Worm (Caenorhabditis elegans): ENCODE data around the gene gsp-2.

Gene gsp-2

ce11 chrIII:7298045-7298444 is 38.3 kb upstream of the gsp-2 start:
- TF ChIP-seq lin-13 (GFP tag; optimal IDR thresholded peaks at IDR 0.05): no peak
- TF ChIP-seq ama-1 (optimal IDR thresholded peaks at IDR 0.05): peak; percentile 78

ce11 chrIII:7299466-7299865 is 36.9 kb upstream of the gsp-2 start, which contains the start of the genes B0361.14 and B0361.9:
B0361.14 (minus strand) TSS chrIII:7299531.
B0361.9 (minus strand) TSS chrIII:7299631.
- peak in 1 of 2 experiments; percentile 14 for TF ChIP-seq mdl-1 (tag; optimal IDR thresholded peaks at IDR 0.05)
- peak; percentile 11 for TF ChIP-seq mxl-3 (GFP tag; optimal IDR thresholded peaks at IDR 0.05)
- TF ChIP-seq nhr-28 (tag; optimal IDR thresholded peaks at IDR 0.05): peak; percentile 27
- TF ChIP-seq fos-1 (tag; optimal IDR thresholded peaks at IDR 0.05): no peak
- peak; percentile 71 for TF ChIP-seq aha-1 (tag)
- TF ChIP-seq mes-2 (tag; optimal IDR thresholded peaks at IDR 0.05; ENCODE audit: poor library complexity, severe bottlenecking): peak; percentile 27
- TF ChIP-seq hmg-1.1 (GFP tag; IDR thresholded peaks at IDR 0.05): 0 out of 2 replicates have a peak, but pooled peaks have one; percentile 19
- TF ChIP-seq nhr-25 (tag; optimal IDR thresholded peaks at IDR 0.05; ENCODE audit: borderline replicate concordance, insufficient read depth): peak; percentile 80
- TF ChIP-seq lin-29 (GFP tag; IDR thresholded peaks at IDR 0.05): no peak
- TF ChIP-seq Y75B8A.6 (GFP tag; IDR thresholded peaks at IDR 0.05): no peak
- no peak for TF ChIP-seq unc-62 (GFP tag; optimal IDR thresholded peaks at IDR 0.05 in 1 of 2)
- no peak for TF ChIP-seq unc-62 (tag; optimal IDR thresholded peaks at IDR 0.05)
- no peak for TF ChIP-seq lir-3 (tag; optimal IDR thresholded peaks at IDR 0.05)

ce11 chrIII:7300169-7300568 is 36.2 kb upstream of the gsp-2 start:
- TF ChIP-seq nhr-28 (tag; optimal IDR thresholded peaks at IDR 0.05) (peak; percentile 84), T26A8.4 (GFP tag; IDR thresholded peaks at IDR 0.05) (no peak), mep-1 (tag; optimal IDR thresholded peaks at IDR 0.05) (peak; percentile 41), ces-1 (GFP tag; optimal IDR thresholded peaks at IDR 0.05) (no peak), lsy-2 (tag; optimal IDR thresholded peaks at IDR 0.05) (peak in 1 of 2 experiments; percentile 54), tra-1 (GFP tag; IDR thresholded peaks at IDR 0.05) (0 out of 2 replicates have a peak, but pooled peaks have one; percentile 10), mdl-1 (tag; optimal IDR thresholded peaks at IDR 0.05) (peak in 1 of 2 experiments; percentile 72), dmd-6 (GFP tag; IDR thresholded peaks at IDR 0.05) (peak; percentile 40; the same call in 1 of the 2 replicates), nhr-48 (tag; optimal IDR thresholded peaks at IDR 0.05) (peak; percentile 52), hlh-11 (tag; optimal IDR thresholded peaks at IDR 0.05) (peak; percentile 63), unc-62 (GFP tag; optimal IDR thresholded peaks at IDR 0.05 in 1 of 2) (peak in 1 of 2 experiments; percentile 97), unc-62 (tag; optimal IDR thresholded peaks at IDR 0.05) (no peak), snpc-4 (tag; optimal IDR thresholded peaks at IDR 0.05) (no peak), hlh-30 (tag; optimal IDR thresholded peaks at IDR 0.05; ENCODE audit: insufficient read depth) (peak; percentile 79)

DNA sequence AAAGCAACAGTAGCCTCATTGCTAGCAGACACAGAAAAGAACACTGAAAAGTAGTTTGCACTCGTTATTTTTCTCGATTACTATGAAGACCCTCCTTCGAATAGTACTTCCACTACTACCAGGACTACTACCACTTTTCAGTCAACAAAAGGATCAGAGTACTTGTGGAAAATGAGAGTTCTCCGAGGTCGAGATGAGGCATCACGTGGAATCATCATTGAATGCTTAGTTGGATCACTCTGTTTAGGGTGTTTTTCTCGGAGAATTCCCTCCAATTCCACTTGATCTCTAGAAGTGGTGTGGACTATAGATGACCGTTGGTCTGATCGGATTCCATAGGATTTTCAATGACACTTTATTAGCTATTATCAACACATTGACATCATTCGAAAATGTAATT is 35.6 kb upstream of the gsp-2 start:
- peak; percentile 36 for TF ChIP-seq nhr-28 (tag; optimal IDR thresholded peaks at IDR 0.05)
- TF ChIP-seq rbr-2 (tag; optimal IDR thresholded peaks at IDR 0.05): no peak
- no peak for TF ChIP-seq hmg-1.1 (GFP tag; IDR thresholded peaks at IDR 0.05)
- TF ChIP-seq hlh-30 (tag; optimal IDR thresholded peaks at IDR 0.05; ENCODE audit: insufficient read depth): peak; percentile 32
- no peak for TF ChIP-seq ceh-82 (tag; optimal IDR thresholded peaks at IDR 0.05)
- no peak for TF ChIP-seq lin-1 (GFP tag; IDR thresholded peaks at IDR 0.05)
- TF ChIP-seq ztf-7 (tag; optimal IDR thresholded peaks at IDR 0.05): no peak
- TF ChIP-seq nhr-102 (tag; optimal IDR thresholded peaks at IDR 0.05): no peak
- no peak for TF ChIP-seq unc-130 (GFP tag; optimal IDR thresholded peaks at IDR 0.05)

DNA sequence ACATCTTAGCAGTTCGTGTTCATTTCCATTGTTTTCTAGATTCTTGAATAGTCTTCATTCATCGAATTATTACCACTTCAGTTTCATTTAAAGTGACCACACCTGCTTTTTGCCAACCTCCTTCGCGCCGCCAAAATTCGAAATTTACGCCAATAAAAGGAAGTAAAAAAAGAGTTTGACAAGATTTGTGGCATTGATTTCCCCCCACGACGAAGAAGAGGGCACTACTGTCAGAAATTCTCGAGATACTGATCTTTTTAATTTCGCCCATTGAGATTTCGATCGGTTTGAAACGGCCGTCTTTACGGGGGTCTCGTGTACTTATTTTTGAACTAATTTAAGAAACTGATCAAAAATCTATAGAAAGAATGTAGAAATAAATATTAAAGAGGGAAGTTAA is 34.7 kb upstream of the gsp-2 start:
- TF ChIP-seq pha-4 (GFP tag; IDR thresholded peaks at IDR 0.05) (no peak), pha-4 (tag; optimal IDR thresholded peaks at IDR 0.05) (no peak), tag-97 (GFP tag; IDR thresholded peaks at IDR 0.05) (no peak), nhr-102 (tag; optimal IDR thresholded peaks at IDR 0.05) (no peak), cey-2 (tag; optimal IDR thresholded peaks at IDR 0.05; ENCODE audit: borderline replicate concordance, insufficient read depth) (no peak), daf-16 (GFP tag; optimal IDR thresholded peaks at IDR 0.05) (no peak), daf-16 (tag; optimal IDR thresholded peaks at IDR 0.05) (no peak), dve-1 (tag; optimal IDR thresholded peaks at IDR 0.05; ENCODE audit: insufficient read depth) (no peak), nhr-25 (tag; optimal IDR thresholded peaks at IDR 0.05; ENCODE audit: borderline replicate concordance, insufficient read depth) (no peak), ceh-82 (tag; optimal IDR thresholded peaks at IDR 0.05) (no peak), zag-1 (tag; optimal IDR thresholded peaks at IDR 0.05) (no peak), lin-38 (GFP tag; IDR thresholded peaks at IDR 0.05) (no peak), aly-2 (tag; optimal IDR thresholded peaks at IDR 0.05) (no peak), nhr-237 (tag; optimal IDR thresholded peaks at IDR 0.05) (no peak), Y105C5A.15 (GFP tag; IDR thresholded peaks at IDR 0.05) (no peak), zfp-3 (GFP tag; conservative IDR thresholded peaks at IDR 0.05) (no peak), lin-1 (GFP tag; IDR thresholded peaks at IDR 0.05) (no peak), ces-1 (GFP tag; optimal IDR thresholded peaks at IDR 0.05) (no peak)

All from whole organism, L4 larva.